Fruit fly (Drosophila melanogaster): ENCODE data around the gene Smg6.

The Smg6 gene

DNA sequence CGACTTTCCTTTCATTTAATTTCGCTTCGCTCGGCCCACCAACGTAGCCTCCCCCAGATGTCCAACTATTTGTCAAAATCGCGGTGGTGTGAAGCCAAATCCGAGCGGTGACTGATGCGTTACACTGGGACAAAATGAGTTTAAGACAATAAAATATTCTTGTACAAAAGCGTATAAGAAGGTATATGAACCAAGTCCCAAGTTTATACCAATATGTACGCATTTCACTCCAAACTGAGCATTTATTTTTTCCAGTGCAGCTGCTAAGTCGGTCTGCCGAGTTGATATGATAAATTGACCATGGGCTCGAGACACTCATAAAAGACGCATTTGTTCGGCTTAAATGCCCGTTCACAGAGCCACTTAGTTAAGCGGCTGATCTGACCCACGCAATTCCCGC, 28.5 kb downstream of the Smg6 start (continued):
- TF ChIP-seq CG14014 (GFP tag; IDR thresholded peaks at IDR 0.05) (no peak), Hr3 (GFP tag; optimal IDR thresholded peaks at IDR 0.05) (peak; percentile 39), esg (GFP tag; conservative IDR thresholded peaks at IDR 0.05) (no peak), CG3838 (GFP tag; optimal IDR thresholded peaks at IDR 0.05) (no peak), CG17802 (tag; optimal IDR thresholded peaks at IDR 0.05) (no peak), emc (GFP tag; optimal IDR thresholded peaks at IDR 0.05) (no peak), CG17328 (GFP tag; IDR thresholded peaks at IDR 0.05) (peak; percentile 70), CG3281 (GFP tag; optimal IDR thresholded peaks at IDR 0.05) (peak; percentile 22), CG43689 (GFP tag; IDR thresholded peaks at IDR 0.05) (0 out of 2 replicates have a peak, but pooled peaks have one; percentile 14), croc (GFP tag; conservative IDR thresholded peaks at IDR 0.05) (0 out of 3 replicates have a peak, but pooled peaks have one; percentile 23), so (GFP tag; IDR thresholded peaks at IDR 0.05) (no peak), Ada2b (GFP tag; IDR thresholded peaks at IDR 0.05) (peak; percentile 61), zf30C (GFP tag; optimal IDR thresholded peaks at IDR 0.05) (no peak), CG32532 (GFP tag; IDR thresholded peaks at IDR 0.05) (no peak), gcm (GFP tag; optimal IDR thresholded peaks at IDR 0.05) (no peak), CG31441 (GFP tag; IDR thresholded peaks at IDR 0.05) (0 out of 2 replicates have a peak, but pooled peaks have one; percentile 35), btn (GFP tag; optimal IDR thresholded peaks at IDR 0.05) (no peak), Sox102F (GFP tag; optimal IDR thresholded peaks at IDR 0.05) (peak; percentile 70), NfI (GFP tag; optimal IDR thresholded peaks at IDR 0.05) (peak; percentile 44), wdn (GFP tag; IDR thresholded peaks at IDR 0.05) (no peak), zfh1 (GFP tag; IDR thresholded peaks at IDR 0.05) (peak; percentile 77), Drgx (GFP tag; IDR thresholded peaks at IDR 0.05) (peak; percentile 38; the same call in 1 of the 2 replicates), bcd (GFP tag; optimal IDR thresholded peaks at IDR 0.05) (peak; percentile 15), CG11695 (GFP tag; IDR thresholded peaks at IDR 0.05) (no peak), CG18619 (GFP tag; optimal IDR thresholded peaks at IDR 0.05) (peak; percentile 8), CG17361 (GFP tag; IDR thresholded peaks at IDR 0.05) (no peak; the same call in 2 of the 3 replicates), BEAF-32 (GFP tag; optimal IDR thresholded peaks at IDR 0.05) (no peak), CG1603 (tag; optimal IDR thresholded peaks at IDR 0.05) (peak; percentile 57), Fer1 (GFP tag; optimal IDR thresholded peaks at IDR 0.05) (no peak), CG9609 (GFP tag; optimal IDR thresholded peaks at IDR 0.05) (peak; percentile 36), pum (GFP tag; optimal IDR thresholded peaks at IDR 0.05) (peak; percentile 9), CG11456 (GFP tag; IDR thresholded peaks at IDR 0.05) (0 out of 3 replicates have a peak, but pooled peaks have one; percentile 57), zen (tag; optimal IDR thresholded peaks at IDR 0.05) (no peak), cg (GFP tag; optimal IDR thresholded peaks at IDR 0.05) (no peak), kah (GFP tag; optimal IDR thresholded peaks at IDR 0.05) (no peak), pho (GFP tag; optimal IDR thresholded peaks at IDR 0.05) (peak; percentile 14), Myb (GFP tag; optimal IDR thresholded peaks at IDR 0.05) (no peak), CG18764 (GFP tag; optimal IDR thresholded peaks at IDR 0.05) (peak; percentile 37), CG10979 (tag; optimal IDR thresholded peaks at IDR 0.05) (peak; percentile 64), CG31365 (tag; optimal IDR thresholded peaks at IDR 0.05) (no peak)

- no peak for TF ChIP-seq twi (tag; optimal IDR thresholded peaks at IDR 0.05)
- TF ChIP-seq CG1529 (GFP tag; optimal IDR thresholded peaks at IDR 0.05): no peak
- no peak for TF ChIP-seq CG6175 (GFP tag; IDR thresholded peaks at IDR 0.05)
- TF ChIP-seq bbx (GFP tag; IDR thresholded peaks at IDR 0.05; ENCODE audit: partially characterized antibody): no peak
- no peak for TF ChIP-seq Xbp1 (GFP tag; optimal IDR thresholded peaks at IDR 0.05)
- no peak for TF ChIP-seq ara (GFP tag; IDR thresholded peaks at IDR 0.05)
- TF ChIP-seq CG15514 (GFP tag; optimal IDR thresholded peaks at IDR 0.05): no peak
- TF ChIP-seq Fer2 (tag; optimal IDR thresholded peaks at IDR 0.05): no peak
- TF ChIP-seq PHDP (tag; optimal IDR thresholded peaks at IDR 0.05): no peak
- TF ChIP-seq CG7987 (GFP tag; optimal IDR thresholded peaks at IDR 0.05): no peak
- TF ChIP-seq nom (GFP tag; optimal IDR thresholded peaks at IDR 0.05): no peak
- no peak for TF ChIP-seq phol (tag; optimal IDR thresholded peaks at IDR 0.05)
- no peak for TF ChIP-seq dimm (GFP tag; IDR thresholded peaks at IDR 0.05)
- TF ChIP-seq CG15479 (GFP tag; optimal IDR thresholded peaks at IDR 0.05): no peak
Measured at dm6 chr3R:25004064-25004463, 29.2 kb downstream of the Smg6 start.

All from whole organism, embryonic.